Fruit fly (Drosophila melanogaster) whole organism, embryonic: ENCODE results near the gene Girdin.

Experiments
- Awh ChIP-seq: fragments of 200-800 bp; sonication (Bioruptor generic); IDR thresholded peaks from 2 replicates; pipeline ENCODE4, ENCODE4 v1.3.6; 2022; ENCODE audit warnings: missing biosample characterization, missing genetic modification characterization
- B-H2 ChIP-seq: fragments of 200-800 bp; sonication (Bioruptor generic); optimal IDR thresholded peaks from 2 replicates; lab custom pipeline; 2018; ENCODE audit warnings: missing biosample characterization, mild to moderate bottlenecking, missing genetic modification characterization
- BEAF-32 ChIP-seq: fragments of 200-800 bp; sonication (Bioruptor generic); optimal IDR thresholded peaks from 3 replicates; lab custom pipeline; 2017; ENCODE audit warnings: missing biosample characterization, missing genetic modification characterization, mild to moderate bottlenecking, moderate library complexity, missing genetic modification reagents
- BtbVII ChIP-seq: fragments of 200-800 bp; sonication (Bioruptor generic); optimal IDR thresholded peaks from 3 replicates; lab custom pipeline; 2017; ENCODE audit warnings: missing biosample characterization, mild to moderate bottlenecking, missing genetic modification characterization
- CG11504 ChIP-seq: fragments of 200-800 bp; sonication (Bioruptor generic); optimal IDR thresholded peaks from 3 replicates; lab custom pipeline; 2019; ENCODE audit warnings: missing biosample characterization, mild to moderate bottlenecking, missing genetic modification characterization, moderate library complexity
- CG11695 ChIP-seq: fragments of 200-800 bp; sonication (Bioruptor generic); IDR thresholded peaks from 3 replicates; pipeline ENCODE4 v1.3.6; 2022; ENCODE audit warnings: missing biosample characterization, missing genetic modification characterization
- CG13123 ChIP-seq: fragments of 200-800 bp; sonication (Bioruptor generic); optimal IDR thresholded peaks from 2 replicates; lab custom pipeline; 2016; ENCODE audit warnings: missing biosample characterization, missing genetic modification characterization
- CG13287 ChIP-seq: fragments of 200-800 bp; sonication (Bioruptor generic); IDR thresholded peaks from 2 replicates; pipeline ENCODE4 v1.3.6; 2022; ENCODE audit warnings: missing biosample characterization, missing genetic modification characterization; ENCODE audit not compliant: partially characterized antibody
- CG13424 ChIP-seq: fragments of 200-800 bp; sonication (Bioruptor generic); optimal IDR thresholded peaks from 2 replicates; lab custom pipeline; 2019; ENCODE audit warnings: missing biosample characterization, mild to moderate bottlenecking, missing genetic modification characterization, moderate library complexity
- CG1529 ChIP-seq: fragments of 200-800 bp; sonication (Bioruptor generic); optimal IDR thresholded peaks from 3 replicates; lab custom pipeline; 2018; ENCODE audit warnings: missing biosample characterization, missing genetic modification characterization
- CG15601 ChIP-seq: fragments of 200-800 bp; sonication (Bioruptor generic); optimal IDR thresholded peaks from 3 replicates; lab custom pipeline; 2019; ENCODE audit warnings: missing biosample characterization, mild to moderate bottlenecking, missing genetic modification characterization, moderate library complexity
- CG15696 ChIP-seq: fragments of 200-800 bp; sonication (Bioruptor generic); optimal IDR thresholded peaks from 2 replicates; lab custom pipeline; 2019; ENCODE audit warnings: missing biosample characterization, mild to moderate bottlenecking, missing genetic modification characterization, moderate library complexity
- CG1602 ChIP-seq: fragments of 200-800 bp; sonication (Bioruptor generic); optimal IDR thresholded peaks from 3 replicates; lab custom pipeline; 2016; ENCODE audit warnings: missing biosample characterization, missing genetic modification characterization
- CG16779 ChIP-seq: fragments of 200-800 bp; sonication (Bioruptor generic); IDR thresholded peaks from 2 replicates; pipeline ENCODE4 v1.3.6; 2022; ENCODE audit warnings: missing biosample characterization, missing genetic modification characterization
- CG16813 ChIP-seq: fragments of 200-800 bp; sonication (Bioruptor generic); IDR thresholded peaks from 3 replicates; pipeline ENCODE4 v1.3.6; 2022; ENCODE audit warnings: missing biosample characterization, missing genetic modification characterization; ENCODE audit not compliant: partially characterized antibody
- CG17186 ChIP-seq: fragments of 200-800 bp; sonication (Bioruptor generic); optimal IDR thresholded peaks from 3 replicates; lab custom pipeline; 2017; ENCODE audit warnings: missing biosample characterization, missing genetic modification reagents, missing genetic modification characterization
- CG2129 ChIP-seq: fragments of 200-800 bp; sonication (Bioruptor generic); IDR thresholded peaks from 2 replicates; pipeline ENCODE4 v1.3.6; 2022; ENCODE audit warnings: missing biosample characterization, missing genetic modification characterization; ENCODE audit not compliant: partially characterized antibody
- CG33557 ChIP-seq: fragments of 200-800 bp; sonication (Bioruptor generic); optimal IDR thresholded peaks from 2 replicates; lab custom pipeline; 2019; ENCODE audit warnings: missing biosample characterization, mild to moderate bottlenecking, missing genetic modification characterization, moderate library complexity
- CG3407 ChIP-seq: fragments of 200-800 bp; sonication (Bioruptor generic); optimal IDR thresholded peaks from 2 replicates; lab custom pipeline; 2018; ENCODE audit warnings: missing biosample characterization, mild to moderate bottlenecking, missing genetic modification characterization
- CG43689 ChIP-seq: fragments of 200-800 bp; sonication (Bioruptor generic); IDR thresholded peaks from 2 replicates; pipeline ENCODE4 v1.3.6; 2022; ENCODE audit warnings: missing biosample characterization, missing genetic modification characterization
- CG7372 ChIP-seq: fragments of 200-800 bp; sonication (Bioruptor generic); IDR thresholded peaks from 2 replicates; pipeline ENCODE4 v1.3.6; 2022; ENCODE audit warnings: missing biosample characterization, missing genetic modification characterization
- CG7963 ChIP-seq: fragments of 200-800 bp; sonication (Bioruptor generic); IDR thresholded peaks from 3 replicates; pipeline ENCODE4 v1.3.6; 2022; ENCODE audit warnings: missing biosample characterization, missing genetic modification characterization; ENCODE audit not compliant: partially characterized antibody
- Chrac-16 ChIP-seq: fragments of 200-800 bp; sonication (Bioruptor generic); optimal IDR thresholded peaks from 3 replicates; lab custom pipeline; 2016; ENCODE audit warnings: missing biosample characterization, missing genetic modification characterization
- Dfd ChIP-seq, 2 experiments: fragments of >200 bp; optimal IDR thresholded peaks; 2 replicates each; lab custom pipeline; 2017; ENCODE audit warnings: missing biosample characterization in 2 of 2, missing genetic modification characterization in 2 of 2
- Doc2 ChIP-seq: fragments of 200-800 bp; sonication (Bioruptor generic); IDR thresholded peaks from 2 replicates; pipeline ENCODE4 v1.3.6; 2022; ENCODE audit warnings: missing biosample characterization, missing genetic modification characterization
- Dref ChIP-seq: fragments of 200-800 bp; sonication (Bioruptor generic); IDR thresholded peaks from 2 replicates; pipeline ENCODE4 v1.3.6; 2022; ENCODE audit warnings: missing biosample characterization, missing genetic modification characterization
- Hsf ChIP-seq: fragments of 200-800 bp; sonication (Bioruptor generic); optimal IDR thresholded peaks from 3 replicates; lab custom pipeline; 2016; ENCODE audit warnings: missing biosample characterization, missing genetic modification characterization
- MBD-R2 ChIP-seq: fragments of 200-800 bp; sonication (Bioruptor generic); IDR thresholded peaks from 2 replicates; pipeline ENCODE4 v1.3.6; 2022; ENCODE audit warnings: missing biosample characterization, missing genetic modification characterization
- Oli ChIP-seq: fragments of 200-800 bp; sonication (Bioruptor generic); optimal IDR thresholded peaks from 2 replicates; lab custom pipeline; 2018; ENCODE audit warnings: missing biosample characterization, mild to moderate bottlenecking, missing genetic modification characterization, moderate library complexity
- Ptx1 ChIP-seq: fragments of 200-800 bp; sonication (Bioruptor generic); IDR thresholded peaks from 2 replicates; pipeline ENCODE4 v1.3.6; 2022; ENCODE audit warnings: missing biosample characterization, missing genetic modification characterization
- Usf ChIP-seq: fragments of 200-800 bp; sonication (Bioruptor generic); optimal IDR thresholded peaks from 2 replicates; lab custom pipeline; 2017; ENCODE audit warnings: missing genotype, missing biosample characterization, missing genetic modification characterization
- bab2 ChIP-seq: fragments of 200-800 bp; sonication (Bioruptor generic); optimal IDR thresholded peaks from 2 replicates; lab custom pipeline; 2016; ENCODE audit warnings: missing biosample characterization, missing genetic modification characterization
- cato ChIP-seq: fragments of 200-800 bp; sonication (Bioruptor generic); optimal IDR thresholded peaks from 2 replicates; lab custom pipeline; 2016; ENCODE audit warnings: missing biosample characterization, missing genetic modification characterization, borderline replicate concordance
- cwo ChIP-seq: fragments of 200-800 bp; sonication (Bioruptor generic); optimal IDR thresholded peaks from 3 replicates; lab custom pipeline; 2017; ENCODE audit warnings: missing biosample characterization, missing genetic modification characterization, mild to moderate bottlenecking, moderate library complexity, missing genetic modification reagents
- exex ChIP-seq: fragments of 200-800 bp; sonication (Bioruptor generic); optimal IDR thresholded peaks from 4 replicates; lab custom pipeline; 2018; ENCODE audit warnings: missing biosample characterization, mild to moderate bottlenecking, missing genetic modification characterization, moderate library complexity
- grau ChIP-seq: fragments of 200-800 bp; optimal IDR thresholded peaks from 3 replicates; lab custom pipeline; 2019; ENCODE audit warnings: missing biosample characterization, mild to moderate bottlenecking, missing genetic modification characterization, moderate library complexity
- grn ChIP-seq: fragments of 200-800 bp; sonication (Bioruptor generic); optimal IDR thresholded peaks from 3 replicates; lab custom pipeline; 2017; ENCODE audit warnings: missing biosample characterization, missing genetic modification characterization
- gsb-n ChIP-seq: fragments of 200-800 bp; sonication (Bioruptor generic); optimal IDR thresholded peaks from 3 replicates; lab custom pipeline; 2018; ENCODE audit warnings: missing biosample characterization, mild to moderate bottlenecking, missing genetic modification characterization
- gt ChIP-seq: fragments of 200-800 bp; sonication (Bioruptor generic); IDR thresholded peaks from 2 replicates; pipeline ENCODE4 v1.3.6; 2022; ENCODE audit warnings: missing biosample characterization, missing genetic modification characterization
- hb ChIP-seq: fragments of 200-800 bp; sonication (Bioruptor generic); IDR thresholded peaks from 3 replicates; pipeline ENCODE4 v1.3.6; 2022; ENCODE audit warnings: missing biosample characterization, missing genetic modification characterization; ENCODE audit not compliant: partially characterized antibody
- hkb ChIP-seq, 2 experiments: fragments of 200-800 bp in 1 of 2; fragments of >200 bp in 1 of 2; sonication (Bioruptor generic) in 1 of 2; IDR thresholded peaks in 1 of 2; optimal IDR thresholded peaks in 1 of 2; 2 replicates each; pipeline versions ENCODE4 v1.3.6 to Lab custom; 2017 to 2022; ENCODE audit warnings: missing biosample characterization in 1 of 2, missing genetic modification characterization in 1 of 2
- inv ChIP-seq: fragments of 200-800 bp; sonication (Bioruptor generic); IDR thresholded peaks from 2 replicates; pipeline ENCODE4 v1.3.6; 2022; ENCODE audit warnings: missing biosample characterization, missing genetic modification characterization; ENCODE audit not compliant: partially characterized antibody
- knrl ChIP-seq: fragments of 200-800 bp; sonication (Bioruptor generic); IDR thresholded peaks from 3 replicates; pipeline ENCODE4 v1.3.6; 2022; ENCODE audit warnings: missing biosample characterization, missing genetic modification characterization; ENCODE audit not compliant: partially characterized antibody
- luna ChIP-seq: fragments of 200-800 bp; sonication (Bioruptor generic); optimal IDR thresholded peaks from 2 replicates; lab custom pipeline; 2016; ENCODE audit warnings: missing biosample characterization, missing genetic modification characterization
- pita ChIP-seq: fragments of 200-800 bp; sonication (Bioruptor generic); optimal IDR thresholded peaks from 2 replicates; lab custom pipeline; 2017; ENCODE audit warnings: missing biosample characterization, mild to moderate bottlenecking, missing genetic modification characterization
- sens-2 ChIP-seq: fragments of 200-800 bp; sonication (Bioruptor generic); IDR thresholded peaks from 2 replicates; pipeline ENCODE4 v1.3.6; 2022; ENCODE audit warnings: missing biosample characterization, missing genetic modification characterization
- sim ChIP-seq: fragments of 200-800 bp; sonication (Bioruptor generic); IDR thresholded peaks from 2 replicates; pipeline ENCODE4 v1.3.6; 2022; ENCODE audit warnings: missing biosample characterization, missing genetic modification characterization
- sr ChIP-seq: fragments of 200-800 bp; sonication (Bioruptor generic); IDR thresholded peaks from 3 replicates; pipeline ENCODE4 v1.3.6; 2022; ENCODE audit warnings: missing biosample characterization, missing genetic modification characterization
- tin ChIP-seq: fragments of 200-800 bp; sonication (Bioruptor generic); optimal IDR thresholded peaks from 3 replicates; lab custom pipeline; 2016; ENCODE audit warnings: missing biosample characterization, missing genetic modification characterization
- trh ChIP-seq: fragments of 200-800 bp; sonication (Bioruptor generic); optimal IDR thresholded peaks from 2 replicates; lab custom pipeline; 2016; ENCODE audit warnings: missing biosample characterization, missing genetic modification characterization

The Girdin gene

dm6 chr3L:3192333-3192894, 13.7 kb downstream of the Girdin start, which contains the start of gene CG14965 (continued):
- peak; percentile 94 for TF ChIP-seq CG13287 (GFP tag; lab: Robert Waterston, UW)
- TF ChIP-seq CG1529 (GFP tag; lab: Kevin White, UChicago) = no peak
- no peak for TF ChIP-seq Awh (GFP tag; lab: Robert Waterston, UW)
- TF ChIP-seq Hsf (GFP tag; lab: Kevin White, UChicago) = no peak
- no peak for TF ChIP-seq Dfd (GFP tag; optimal IDR thresholded peaks at IDR 0.05; lab: Kevin White, UChicago)
- TF ChIP-seq CG3407 (GFP tag; lab: Kevin White, UChicago) = no peak
- TF ChIP-seq pita (GFP tag; lab: Kevin White, UChicago) = no peak
- TF ChIP-seq grn (GFP tag; lab: Kevin White, UChicago) = no peak
- no peak for TF ChIP-seq CG17186 (GFP tag; lab: Kevin White, UChicago)
- TF ChIP-seq MBD-R2 (GFP tag; lab: Robert Waterston, UW) = peak; percentile 62
- peak; percentile 91 for TF ChIP-seq knrl (GFP tag; lab: Robert Waterston, UW)
- TF ChIP-seq CG15696 (tag; lab: Kevin White, UChicago) = no peak
- no peak for TF ChIP-seq exex (tag; lab: Kevin White, UChicago)
- TF ChIP-seq B-H2 (GFP tag; lab: Kevin White, UChicago) = no peak
- peak; percentile 34 for TF ChIP-seq hkb (optimal IDR thresholded peaks at IDR 0.05; lab: Kevin White, UChicago)
- TF ChIP-seq hkb (GFP tag; IDR thresholded peaks at IDR 0.05; lab: Robert Waterston, UW) = no peak
- peak; percentile 72 for TF ChIP-seq CG7963 (GFP tag; lab: Robert Waterston, UW)
- no peak for TF ChIP-seq CG13424 (tag; lab: Kevin White, UChicago)
- no peak for TF ChIP-seq cato
- no peak for TF ChIP-seq Ptx1
- no peak for TF ChIP-seq sens-2 (GFP tag; lab: Robert Waterston, UW)
- peak; percentile 87 for TF ChIP-seq hb
- no peak for TF ChIP-seq CG7372
- no peak for TF ChIP-seq trh
- no peak for TF ChIP-seq CG13123
- no peak for TF ChIP-seq CG43689 (GFP tag; lab: Robert Waterston, UW)
- no peak for TF ChIP-seq Doc2 (GFP tag; lab: Robert Waterston, UW)
- TF ChIP-seq Dref (GFP tag; lab: Robert Waterston, UW) = peak; percentile 84
- no peak for TF ChIP-seq luna
- TF ChIP-seq CG2129 = peak; percentile 86
- TF ChIP-seq CG1602 = no peak
- no peak for TF ChIP-seq Usf (GFP tag; lab: Kevin White, UChicago)
- no peak for TF ChIP-seq sr (GFP tag; lab: Robert Waterston, UW)
- TF ChIP-seq CG33557 (GFP tag; lab: Kevin White, UChicago) = no peak
- no peak for TF ChIP-seq CG11504 (tag; lab: Kevin White, UChicago)
- peak; percentile 86 for TF ChIP-seq inv (GFP tag; lab: Robert Waterston, UW)
- TF ChIP-seq grau (tag; lab: Kevin White, UChicago) = no peak
- no peak for TF ChIP-seq Chrac-16 (GFP tag; lab: Kevin White, UChicago)
- no peak for TF ChIP-seq BtbVII (GFP tag; lab: Kevin White, UChicago)
- TF ChIP-seq bab2 (GFP tag; lab: Kevin White, UChicago) = no peak
- TF ChIP-seq BEAF-32 (GFP tag; lab: Kevin White, UChicago) = peak; percentile 95
- no peak for TF ChIP-seq CG11695 (GFP tag; lab: Robert Waterston, UW)
- TF ChIP-seq sim = no peak
- TF ChIP-seq Oli (tag; lab: Kevin White, UChicago) = no peak
- TF ChIP-seq gsb-n (tag; lab: Kevin White, UChicago) = no peak
- TF ChIP-seq tin (GFP tag; lab: Kevin White, UChicago) = no peak
- TF ChIP-seq gt (GFP tag; lab: Robert Waterston, UW) = no peak
- TF ChIP-seq cwo (GFP tag; lab: Kevin White, UChicago) = no peak
- TF ChIP-seq CG16813 (GFP tag; lab: Robert Waterston, UW) = peak; percentile 90
- TF ChIP-seq CG15601 (tag; lab: Kevin White, UChicago) = no peak
- TF ChIP-seq CG16779 (GFP tag; lab: Robert Waterston, UW) = no peak
